Fruit fly (Drosophila melanogaster) whole organism, adult: ENCODE results near the gene CG5783.
A peak's percentile ranks its signal among the peaks of the same experiment; 100 is the strongest.

Experiments
- CG11617 ChIP-seq: fragments of 200-800 bp; sonication (Bioruptor generic); optimal IDR thresholded peaks from 2 replicates; lab custom pipeline; 2017; ENCODE audit warnings: mild to moderate bottlenecking, missing biosample characterization, missing genetic modification reagents, missing genetic modification characterization
- CG12768 ChIP-seq: fragments of 200-800 bp; sonication (Bioruptor generic); optimal IDR thresholded peaks from 2 replicates; lab custom pipeline; 2017; ENCODE audit warnings: missing biosample characterization, missing genetic modification characterization, mild to moderate bottlenecking, moderate library complexity, missing genetic modification reagents
- CG14711 ChIP-seq: fragments of 200-800 bp; sonication (Bioruptor generic); optimal IDR thresholded peaks from 2 replicates; lab custom pipeline; 2018; ENCODE audit warnings: missing biosample characterization, mild to moderate bottlenecking, missing genetic modification characterization, moderate library complexity
- CG1620 ChIP-seq: fragments of 200-800 bp; sonication (Bioruptor generic); optimal IDR thresholded peaks from 2 replicates; lab custom pipeline; 2016; ENCODE audit warnings: missing biosample characterization, missing genetic modification characterization
- CG33017 ChIP-seq: fragments of 200-800 bp; sonication (Bioruptor generic); optimal IDR thresholded peaks from 2 replicates; lab custom pipeline; 2018; ENCODE audit warnings: missing biosample characterization, mild to moderate bottlenecking, missing genetic modification characterization, moderate library complexity
- CG5204 ChIP-seq: fragments of 200-800 bp; sonication (Bioruptor generic); optimal IDR thresholded peaks from 2 replicates; lab custom pipeline; 2016; ENCODE audit warnings: missing biosample characterization, missing genetic modification characterization
- CG7045 ChIP-seq: fragments of 200-800 bp; sonication (Bioruptor generic); optimal IDR thresholded peaks from 2 replicates; lab custom pipeline; 2017; ENCODE audit warnings: missing biosample characterization, mild to moderate bottlenecking, missing genetic modification characterization
- CG7101 ChIP-seq: fragments of 200-800 bp; sonication (Bioruptor generic); optimal IDR thresholded peaks from 2 replicates; lab custom pipeline; 2018; ENCODE audit warnings: missing biosample characterization, mild to moderate bottlenecking, missing genetic modification characterization, moderate library complexity
- Clk ChIP-seq: fragments of 200-800 bp; sonication (Bioruptor generic); optimal IDR thresholded peaks from 2 replicates; lab custom pipeline; 2017; ENCODE audit warnings: missing biosample characterization, missing genetic modification characterization
- Crg-1 ChIP-seq: fragments of 200-800 bp; sonication (Bioruptor generic); optimal IDR thresholded peaks from 2 replicates; lab custom pipeline; 2016; ENCODE audit warnings: missing biosample characterization, missing genetic modification characterization
- Hr96 ChIP-seq: fragments of 200-800 bp; sonication (Bioruptor generic); optimal IDR thresholded peaks from 2 replicates; lab custom pipeline; 2016; ENCODE audit warnings: missing biosample characterization, missing genetic modification characterization
- Mnt ChIP-seq: fragments of 200-800 bp; sonication (Bioruptor generic); optimal IDR thresholded peaks from 2 replicates; lab custom pipeline; 2016; ENCODE audit warnings: missing biosample characterization, mild to moderate bottlenecking, missing genetic modification characterization
- bab1 ChIP-seq: fragments of 200-800 bp; sonication (Bioruptor generic); optimal IDR thresholded peaks from 3 replicates; lab custom pipeline; 2019; ENCODE audit warnings: missing biosample characterization, mild to moderate bottlenecking, missing genetic modification characterization, moderate library complexity
- cic ChIP-seq: fragments of 200-800 bp; sonication (Bioruptor generic); optimal IDR thresholded peaks from 2 replicates; lab custom pipeline; 2017; ENCODE audit warnings: missing biosample characterization, mild to moderate bottlenecking, missing genetic modification characterization, moderate library complexity
- cnc ChIP-seq, 2 experiments: fragments of >200 bp; optimal IDR thresholded peaks; 2 replicates each; lab custom pipeline; 2017
- kay ChIP-seq: fragments of 200-800 bp; sonication (Bioruptor generic); peaks from one replicate; lab custom pipeline; 2016; ENCODE audit warnings: missing biosample characterization, missing genetic modification characterization, borderline replicate concordance
- ovo ChIP-seq: fragments of 200-800 bp; sonication (Bioruptor generic); optimal IDR thresholded peaks from 2 replicates; lab custom pipeline; 2016; ENCODE audit warnings: missing biosample characterization, missing genetic modification characterization
- pad ChIP-seq: fragments of 200-800 bp; sonication (Bioruptor generic); optimal IDR thresholded peaks from 3 replicates; lab custom pipeline; 2017; ENCODE audit warnings: missing biosample characterization, missing genetic modification characterization, mild to moderate bottlenecking, moderate library complexity, missing genetic modification reagents
- tj ChIP-seq: fragments of 200-800 bp; sonication (Bioruptor generic); optimal IDR thresholded peaks from 3 replicates; lab custom pipeline; 2017; ENCODE audit warnings: missing biosample characterization, mild to moderate bottlenecking, missing genetic modification characterization, moderate library complexity
- toe ChIP-seq: fragments of 200-800 bp; sonication (Bioruptor generic); optimal IDR thresholded peaks from 2 replicates; lab custom pipeline; 2016; ENCODE audit warnings: missing biosample characterization, missing genetic modification characterization

The CG5783 gene

dm6 chr2L:18155877-18156276 lies at the start of gene CG5783:
Gene CG5783 (plus strand): TSS chr2L:18156043.
- TF ChIP-seq kay (GFP tag; lab: Kevin White, UChicago) (no peak), CG7045 (GFP tag; lab: Kevin White, UChicago) (no peak), cnc (optimal IDR thresholded peaks at IDR 0.05; lab: Kevin White, UChicago) (no peak), CG14711 (tag; lab: Kevin White, UChicago) (no peak), pad (peak; percentile 89)

dm6 chr2L:18112435-18112834 lies 43.4 kb upstream of the CG5783 start:
- TF ChIP-seq ovo (GFP tag; lab: Kevin White, UChicago) (no peak), tj (GFP tag; lab: Kevin White, UChicago) (peak; percentile 94), kay (GFP tag; lab: Kevin White, UChicago) (no peak), pad (no peak), CG33017 (tag; lab: Kevin White, UChicago) (no peak), CG7101 (tag; lab: Kevin White, UChicago) (no peak)

- TF ChIP-seq CG14711 (tag; lab: Kevin White, UChicago) (no peak), CG7045 (GFP tag; lab: Kevin White, UChicago) (no peak), CG7101 (tag; lab: Kevin White, UChicago) (peak; percentile 31)
Observed at dm6 chr2L:18113079-18113478, 42.8 kb upstream of the CG5783 start, which contains the start of gene CG44476. Gene CG44476 (minus strand): TSS chr2L:18113179.

dm6 chr2L:18114176-18114703 lies 41.6 kb upstream of the CG5783 start, which contains the start of gene CG15152:
Gene CG15152 (plus strand): TSS chr2L:18114547.
- TF ChIP-seq toe (GFP tag; lab: Kevin White, UChicago) (no peak), cic (peak; percentile 41)

- no peak for TF ChIP-seq Hr96 (GFP tag; lab: Kevin White, UChicago)
- no peak for TF ChIP-seq CG5204 (GFP tag; lab: Kevin White, UChicago)
- no peak for TF ChIP-seq Clk (GFP tag; lab: Kevin White, UChicago)
- TF ChIP-seq cic = peak; percentile 23
- TF ChIP-seq pad = no peak
- TF ChIP-seq Mnt = no peak
- TF ChIP-seq Crg-1 (GFP tag; lab: Kevin White, UChicago) = no peak
- no peak for TF ChIP-seq CG7101 (tag; lab: Kevin White, UChicago)
- no peak for TF ChIP-seq ovo (GFP tag; lab: Kevin White, UChicago)
- peak; percentile 45 for TF ChIP-seq kay (GFP tag; lab: Kevin White, UChicago)
- no peak for TF ChIP-seq CG33017 (tag; lab: Kevin White, UChicago)
- TF ChIP-seq CG7045 (GFP tag; lab: Kevin White, UChicago) = no peak
- no peak for TF ChIP-seq CG12768 (GFP tag; lab: Kevin White, UChicago)
- no peak for TF ChIP-seq CG11617 (GFP tag; lab: Kevin White, UChicago)
Observed at dm6 chr2L:18115104-18115503, 40.7 kb upstream of the CG5783 start.

dm6 chr2L:18119643-18120042 lies 36.2 kb upstream of the CG5783 start, which contains the start of gene CG5758:
Gene CG5758 (plus strand): TSS chr2L:18119995.
- no peak for TF ChIP-seq kay (GFP tag; lab: Kevin White, UChicago)
- no peak for TF ChIP-seq Hr96 (GFP tag; lab: Kevin White, UChicago)
- TF ChIP-seq ovo (GFP tag; lab: Kevin White, UChicago) = no peak
- TF ChIP-seq CG11617 (GFP tag; lab: Kevin White, UChicago) = peak; percentile 33
- peak; percentile 40 for TF ChIP-seq CG7101 (tag; lab: Kevin White, UChicago)
- peak; percentile 24 for TF ChIP-seq CG1620 (GFP tag; lab: Kevin White, UChicago)
- no peak for TF ChIP-seq Mnt
- no peak for TF ChIP-seq toe (GFP tag; lab: Kevin White, UChicago)
- TF ChIP-seq bab1 (GFP tag; lab: Kevin White, UChicago) = peak; percentile 61
- TF ChIP-seq tj (GFP tag; lab: Kevin White, UChicago) = peak; percentile 6
- TF ChIP-seq CG14711 (tag; lab: Kevin White, UChicago) = peak; percentile 95
- no peak for TF ChIP-seq Clk (GFP tag; lab: Kevin White, UChicago)
- peak; percentile 29 for TF ChIP-seq CG33017 (tag; lab: Kevin White, UChicago)
- no peak for TF ChIP-seq CG7045 (GFP tag; lab: Kevin White, UChicago)
- no peak for TF ChIP-seq pad
- no peak for TF ChIP-seq Crg-1 (GFP tag; lab: Kevin White, UChicago)
- TF ChIP-seq CG12768 (GFP tag; lab: Kevin White, UChicago) = no peak
- peak; percentile 23 for TF ChIP-seq CG5204 (GFP tag; lab: Kevin White, UChicago)
- no peak for TF ChIP-seq cic
- no peak for TF ChIP-seq cnc (optimal IDR thresholded peaks at IDR 0.05; lab: Kevin White, UChicago)
